Worm (Caenorhabditis elegans) whole organism, L2 larva: Measurements from ENCODE around the gene C45H4.13.

ENCODE experiments used
- F13H6.1 ChIP-seq: sonication (generic microtip); optimal IDR thresholded peaks from 2 replicates; lab custom pipeline; 2016; ENCODE audit warnings: missing genetic modification characterization, missing compliant biosample characterization
- Y55F3AM.14 ChIP-seq: fragments of 200-800 bp; sonication (Bioruptor generic); optimal IDR thresholded peaks from 2 replicates; lab custom pipeline; 2018; ENCODE audit warnings: mild to moderate bottlenecking, missing genetic modification characterization, missing compliant biosample characterization
- ZK546.5 ChIP-seq: sonication (generic microtip); optimal IDR thresholded peaks from 2 replicates; lab custom pipeline; 2017; ENCODE audit warnings: missing biosample characterization, missing genetic modification characterization
- alr-1 ChIP-seq: fragments of 150-350 bp; optimal IDR thresholded peaks from 2 replicates; lab custom pipeline; 2014; ENCODE audit warnings: missing biosample characterization, missing genetic modification characterization
- aly-2 ChIP-seq: fragments of 150-350 bp; optimal IDR thresholded peaks from 2 replicates; lab custom pipeline; 2014; ENCODE audit warnings: missing biosample characterization, missing genetic modification characterization
- ceh-16 ChIP-seq: fragments of 150-350 bp; optimal IDR thresholded peaks from 2 replicates; lab custom pipeline; 2014; ENCODE audit warnings: missing biosample characterization, missing genetic modification characterization
- crh-2 ChIP-seq: sonication (generic microtip); optimal IDR thresholded peaks from 2 replicates; lab custom pipeline; 2017; ENCODE audit warnings: missing biosample characterization, missing genetic modification characterization
- dmd-4 ChIP-seq: sonication (generic microtip); optimal IDR thresholded peaks from 2 replicates; lab custom pipeline; 2017; ENCODE audit warnings: missing biosample characterization, missing genetic modification characterization
- egl-27 ChIP-seq: sonication (generic microtip); optimal IDR thresholded peaks from 3 replicates; lab custom pipeline; 2017; ENCODE audit warnings: missing biosample characterization, missing genetic modification reagents, missing genetic modification characterization
- elt-1 ChIP-seq: fragments of 150-350 bp; optimal IDR thresholded peaks from 2 replicates; lab custom pipeline; 2014; ENCODE audit warnings: missing biosample characterization, missing genetic modification characterization
- gmeb-1 ChIP-seq: fragments of 150-350 bp; optimal IDR thresholded peaks from 2 replicates; lab custom pipeline; 2014; ENCODE audit warnings: missing biosample characterization, missing genetic modification characterization
- lin-11 ChIP-seq: fragments of 150-350 bp; sonication (generic microtip); optimal IDR thresholded peaks from 2 replicates; lab custom pipeline; 2014; ENCODE audit warnings: missing biosample characterization, missing genetic modification characterization, inconsistent platforms, mixed read lengths
- lin-13 ChIP-seq: fragments of 150-350 bp; optimal IDR thresholded peaks from 2 replicates; lab custom pipeline; 2014; ENCODE audit warnings: missing biosample characterization, missing genetic modification reagents, missing genetic modification characterization
- lin-39 ChIP-seq: fragments of 150-350 bp; optimal IDR thresholded peaks from 2 replicates; lab custom pipeline; 2014; ENCODE audit warnings: missing biosample characterization, missing genetic modification reagents, missing genetic modification characterization
- lsy-2 ChIP-seq, 2 experiments: fragments of 150-350 bp in 1 of 2; sonication (generic microtip) in 1 of 2; optimal IDR thresholded peaks; 2 replicates each; lab custom pipeline; 2014 to 2017; ENCODE audit warnings: missing biosample characterization in 2 of 2, missing genetic modification characterization in 2 of 2
- mab-5 ChIP-seq: fragments of 150-350 bp; optimal IDR thresholded peaks from 2 replicates; lab custom pipeline; 2014; ENCODE audit warnings: missing biosample characterization, missing genetic modification characterization
- mbf-1 ChIP-seq: sonication (generic microtip); optimal IDR thresholded peaks from 2 replicates; lab custom pipeline; 2017; ENCODE audit warnings: missing biosample characterization, missing genetic modification characterization
- nhr-10 ChIP-seq: sonication (generic microtip); optimal IDR thresholded peaks from 2 replicates; lab custom pipeline; 2017; ENCODE audit warnings: missing biosample characterization, missing genetic modification characterization
- nhr-11 ChIP-seq: fragments of 150-350 bp; optimal IDR thresholded peaks from 2 replicates; lab custom pipeline; 2014; ENCODE audit warnings: missing biosample characterization, missing genetic modification characterization
- nhr-12 ChIP-seq: fragments of 150-350 bp; optimal IDR thresholded peaks from 2 replicates; lab custom pipeline; 2014; ENCODE audit warnings: missing biosample characterization, missing genetic modification characterization
- nhr-23 ChIP-seq: fragments of 150-350 bp; optimal IDR thresholded peaks from 2 replicates; lab custom pipeline; 2014; ENCODE audit warnings: missing biosample characterization, missing genetic modification reagents, missing genetic modification characterization
- nhr-237 ChIP-seq: fragments of 150-350 bp; optimal IDR thresholded peaks from 2 replicates; lab custom pipeline; 2014; ENCODE audit warnings: missing biosample characterization, missing genetic modification characterization
- nhr-6 ChIP-seq: fragments of 150-350 bp; optimal IDR thresholded peaks from 2 replicates; lab custom pipeline; 2014; ENCODE audit warnings: missing biosample characterization, missing genetic modification characterization
- peb-1 ChIP-seq: fragments of 150-350 bp; optimal IDR thresholded peaks from 2 replicates; lab custom pipeline; 2014; ENCODE audit warnings: missing biosample characterization, missing genetic modification characterization
- sem-4 ChIP-seq: fragments of 150-350 bp; optimal IDR thresholded peaks from 2 replicates; lab custom pipeline; 2014; ENCODE audit warnings: missing biosample characterization, missing genetic modification reagents, missing genetic modification characterization
- skn-1 ChIP-seq: sonication (generic microtip); optimal IDR thresholded peaks from 2 replicates; lab custom pipeline; 2017; ENCODE audit warnings: missing biosample characterization, missing genetic modification characterization
- sma-9 ChIP-seq, 2 experiments: fragments of 150-350 bp in 1 of 2; sonication (generic microtip) in 1 of 2; optimal IDR thresholded peaks; 2 replicates each; lab custom pipeline; 2014 to 2016; ENCODE audit warnings: missing genetic modification characterization in 2 of 2, mild to moderate bottlenecking in 1 of 2, missing biosample characterization in 1 of 2, missing compliant biosample characterization in 1 of 2, missing genetic modification reagents in 1 of 2, moderate library complexity in 1 of 2
- snpc-4 ChIP-seq: fragments of 150-350 bp; optimal IDR thresholded peaks from 2 replicates; lab custom pipeline; 2014; ENCODE audit warnings: missing biosample characterization, missing genetic modification characterization
- unc-39 ChIP-seq: fragments of 150-350 bp; optimal IDR thresholded peaks from 2 replicates; lab custom pipeline; 2014; ENCODE audit warnings: missing biosample characterization, missing genetic modification characterization
- unc-62 ChIP-seq: fragments of 150-350 bp; optimal IDR thresholded peaks from 2 replicates; lab custom pipeline; 2014; ENCODE audit warnings: missing biosample characterization, missing genetic modification reagents, missing genetic modification characterization
- zag-1 ChIP-seq: fragments of 150-350 bp; optimal IDR thresholded peaks from 2 replicates; lab custom pipeline; 2014; ENCODE audit warnings: missing biosample characterization, missing genetic modification characterization
- ztf-1 ChIP-seq: fragments of 200-800 bp; sonication (Bioruptor generic); conservative IDR thresholded peaks from 2 replicates; pipeline ENCODE4 v1.3.6; 2022; ENCODE audit warnings: missing genetic modification characterization, missing compliant biosample characterization
- ztf-4 ChIP-seq: fragments of 150-350 bp; optimal IDR thresholded peaks from 2 replicates; lab custom pipeline; 2014; ENCODE audit warnings: missing biosample characterization, missing genetic modification characterization

Gene C45H4.13

ce11 chrV:2190383-2190782 lies 39.6 kb upstream of the C45H4.13 start:
- TF ChIP-seq nhr-237: no peak
- TF ChIP-seq, all 48 proteins: peak for 0

ce11 chrV:2187864-2188345 lies 37.1 kb upstream of the C45H4.13 start, which contains the start of gene Y5H2B.3:
Y5H2B.3 (plus strand) TSS chrV:2188295.
- TF ChIP-seq ztf-1: no peak
- no peak for TF ChIP-seq peb-1
- TF ChIP-seq gmeb-1 (tag; lab: Kevin White, UChicago): no peak
- no peak for TF ChIP-seq lsy-2 (tag; optimal IDR thresholded peaks at IDR 0.05; lab: Kevin White, UChicago)
- TF ChIP-seq zag-1 (tag; lab: Kevin White, UChicago): no peak
- no peak for TF ChIP-seq dmd-4 (tag; lab: Kevin White, UChicago)

ce11 chrV:2185486-2185885 lies 34.7 kb upstream of the C45H4.13 start:
- TF ChIP-seq alr-1 (tag; lab: Kevin White, UChicago): no peak
- TF ChIP-seq aly-2 (tag; lab: Kevin White, UChicago): no peak
- TF ChIP-seq sma-9 (GFP tag; optimal IDR thresholded peaks at IDR 0.05; lab: Kevin White, UChicago): no peak
- no peak for TF ChIP-seq sma-9 (tag; optimal IDR thresholded peaks at IDR 0.05; lab: Kevin White, UChicago)
- TF ChIP-seq nhr-23: no peak
- no peak for TF ChIP-seq unc-62 (GFP tag; lab: Kevin White, UChicago)
- TF ChIP-seq sem-4: no peak
- no peak for TF ChIP-seq nhr-11 (tag; lab: Kevin White, UChicago)
- TF ChIP-seq mab-5: no peak
- TF ChIP-seq ztf-1: no peak
- no peak for TF ChIP-seq nhr-237
- TF ChIP-seq lin-13 (GFP tag; lab: Kevin White, UChicago): no peak
- TF ChIP-seq snpc-4 (tag; lab: Kevin White, UChicago): no peak
- no peak for TF ChIP-seq peb-1
- no peak for TF ChIP-seq elt-1 (tag; lab: Kevin White, UChicago)
- no peak for TF ChIP-seq ZK546.5 (tag; lab: Kevin White, UChicago)
- TF ChIP-seq gmeb-1 (tag; lab: Kevin White, UChicago): no peak
- TF ChIP-seq lin-39: no peak

- no peak for TF ChIP-seq nhr-6 (tag; lab: Kevin White, UChicago)
- TF ChIP-seq crh-2 (tag; lab: Kevin White, UChicago): no peak
- TF ChIP-seq alr-1 (tag; lab: Kevin White, UChicago): no peak
- TF ChIP-seq skn-1 (tag; lab: Kevin White, UChicago): no peak
- TF ChIP-seq nhr-12 (tag; lab: Kevin White, UChicago): no peak
- no peak for TF ChIP-seq gmeb-1 (tag; lab: Kevin White, UChicago)
- no peak for TF ChIP-seq aly-2 (tag; lab: Kevin White, UChicago)
- no peak for TF ChIP-seq nhr-10 (tag; lab: Kevin White, UChicago)
- TF ChIP-seq ztf-4 (tag; lab: Kevin White, UChicago): no peak
- TF ChIP-seq F13H6.1 (tag; lab: Kevin White, UChicago): no peak
- TF ChIP-seq dmd-4 (tag; lab: Kevin White, UChicago): no peak
Observed at ce11 chrV:2183162-2183561, 32.4 kb upstream of the C45H4.13 start, which contains the start of gene cyp-33C2. cyp-33C2 (plus strand) TSS chrV:2183488.

ce11 chrV:2181738-2182137 lies 31.0 kb upstream of the C45H4.13 start, which contains the start of gene srbc-16:
srbc-16 (plus strand) TSS chrV:2182038.
- TF ChIP-seq alr-1 (tag; lab: Kevin White, UChicago) (no peak), aly-2 (tag; lab: Kevin White, UChicago) (no peak), nhr-6 (tag; lab: Kevin White, UChicago) (no peak), skn-1 (tag; lab: Kevin White, UChicago) (no peak)
- TF ChIP-seq, all 48 proteins: peak for 0

- TF ChIP-seq dmd-4 (tag; lab: Kevin White, UChicago): no peak
- no peak for TF ChIP-seq elt-1 (tag; lab: Kevin White, UChicago)
- no peak for TF ChIP-seq alr-1 (tag; lab: Kevin White, UChicago)
- TF ChIP-seq gmeb-1 (tag; lab: Kevin White, UChicago): no peak
- no peak for TF ChIP-seq unc-39 (tag; lab: Kevin White, UChicago)
- TF ChIP-seq lin-11 (tag; lab: Kevin White, UChicago): no peak
- no peak for TF ChIP-seq ceh-16
- TF ChIP-seq mbf-1 (tag; lab: Kevin White, UChicago): no peak
- TF ChIP-seq unc-62 (GFP tag; lab: Kevin White, UChicago): no peak
- TF ChIP-seq egl-27: no peak
- no peak for TF ChIP-seq nhr-10 (tag; lab: Kevin White, UChicago)
- no peak for TF ChIP-seq Y55F3AM.14 (GFP tag; lab: Kevin White, UChicago)
Observed at ce11 chrV:2179214-2179613, 28.4 kb upstream of the C45H4.13 start, which contains the start of gene cyp-33C1. cyp-33C1 (plus strand) TSS chrV:2179514.
